Worm (Caenorhabditis elegans) whole organism, L3 larva: Measurements from ENCODE around the gene ell-1.

Experiments
- R02D3.7 ChIP-seq: fragments of 150-350 bp; optimal IDR thresholded peaks from 2 replicates; lab custom pipeline; 2014; ENCODE audit warnings: missing biosample characterization, missing genetic modification characterization
- aly-2 ChIP-seq: fragments of 150-350 bp; optimal IDR thresholded peaks from 2 replicates; lab custom pipeline; 2014; ENCODE audit warnings: missing biosample characterization, missing genetic modification characterization
- ama-1 ChIP-seq: fragments of 150-350 bp; optimal IDR thresholded peaks from 2 replicates; lab custom pipeline; 2018
- ceh-16 ChIP-seq: sonication (generic microtip); optimal IDR thresholded peaks from 2 replicates; lab custom pipeline; 2017; ENCODE audit warnings: missing biosample characterization, missing genetic modification characterization
- ceh-28 ChIP-seq: fragments of 150-350 bp; optimal IDR thresholded peaks from 2 replicates; lab custom pipeline; 2014; ENCODE audit warnings: missing biosample characterization, missing genetic modification reagents, missing genetic modification characterization
- ceh-82 ChIP-seq: fragments of 150-350 bp; optimal IDR thresholded peaks from 2 replicates; lab custom pipeline; 2014; ENCODE audit warnings: missing biosample characterization, missing genetic modification characterization
- ceh-9 ChIP-seq: sonication (generic microtip); optimal IDR thresholded peaks from 2 replicates; lab custom pipeline; 2018; ENCODE audit warnings: missing biosample characterization, missing genetic modification characterization
- daf-12 ChIP-seq: fragments of 150-350 bp; optimal IDR thresholded peaks from 2 replicates; lab custom pipeline; 2014; ENCODE audit warnings: missing biosample characterization, missing genetic modification reagents, missing genetic modification characterization
- egl-27 ChIP-seq: sonication (generic microtip); optimal IDR thresholded peaks from 4 replicates; lab custom pipeline; 2017; ENCODE audit warnings: missing biosample characterization, missing genetic modification reagents, missing genetic modification characterization
- egl-5 ChIP-seq: fragments of 150-350 bp; optimal IDR thresholded peaks from 2 replicates; lab custom pipeline; 2017; ENCODE audit warnings: missing biosample characterization, missing genetic modification reagents, missing genetic modification characterization, inconsistent platforms
- elt-1 ChIP-seq: fragments of 150-350 bp; optimal IDR thresholded peaks from 2 replicates; lab custom pipeline; 2014; ENCODE audit warnings: missing biosample characterization, missing genetic modification characterization
- elt-2 ChIP-seq: sonication (generic microtip); optimal IDR thresholded peaks from 2 replicates; lab custom pipeline; 2016; ENCODE audit warnings: missing genetic modification reagents, mild to moderate bottlenecking, missing genetic modification characterization, missing compliant biosample characterization
- elt-3 ChIP-seq, 3 experiments: fragments of 150-350 bp in 1 of 3; sonication (generic microtip) in 2 of 3; optimal IDR thresholded peaks; 2 replicates in 2 of 3; 4 replicates in 1 of 3; lab custom pipeline; 2014 to 2017; ENCODE audit warnings: missing biosample characterization in 3 of 3, missing genetic modification characterization in 3 of 3
- eor-1 ChIP-seq, 2 experiments: fragments of 150-350 bp; optimal IDR thresholded peaks; 2 replicates each; lab custom pipeline; 2014 to 2018; ENCODE audit warnings: missing biosample characterization in 2 of 2, missing genetic modification characterization in 2 of 2
- fkh-10 ChIP-seq: sonication (generic microtip); optimal IDR thresholded peaks from 2 replicates; lab custom pipeline; 2017; ENCODE audit warnings: missing biosample characterization, missing genetic modification reagents, missing genetic modification characterization
- fkh-2 ChIP-seq: fragments of 150-350 bp; optimal IDR thresholded peaks from 2 replicates; lab custom pipeline; 2014; ENCODE audit warnings: missing biosample characterization, missing genetic modification reagents, missing genetic modification characterization
- fos-1 ChIP-seq: fragments of 150-350 bp; optimal IDR thresholded peaks from 2 replicates; lab custom pipeline; 2014; ENCODE audit warnings: missing biosample characterization, missing genetic modification characterization
- hmg-11 ChIP-seq: sonication (generic microtip); optimal IDR thresholded peaks from 2 replicates; lab custom pipeline; 2016; ENCODE audit warnings: missing genetic modification characterization, missing compliant biosample characterization
- jun-1 ChIP-seq: fragments of 150-350 bp; optimal IDR thresholded peaks from 2 replicates; lab custom pipeline; 2014; ENCODE audit warnings: missing biosample characterization, missing genetic modification reagents, missing genetic modification characterization
- lin-15B ChIP-seq: fragments of 150-350 bp; optimal IDR thresholded peaks from 2 replicates; lab custom pipeline; 2014; ENCODE audit warnings: missing biosample characterization, missing genetic modification characterization
- lin-39 ChIP-seq: fragments of 150-350 bp; optimal IDR thresholded peaks from 2 replicates; lab custom pipeline; 2018; ENCODE audit warnings: missing biosample characterization, missing genetic modification reagents, missing genetic modification characterization
- lsy-12 ChIP-seq: sonication (generic microtip); optimal IDR thresholded peaks from 2 replicates; lab custom pipeline; 2016; ENCODE audit warnings: mild to moderate bottlenecking, missing genetic modification characterization, missing compliant biosample characterization
- mdl-1 ChIP-seq: fragments of 150-350 bp; optimal IDR thresholded peaks from 2 replicates; lab custom pipeline; 2014; ENCODE audit warnings: missing biosample characterization, missing genetic modification characterization
- nfya-1 ChIP-seq: sonication (generic microtip); optimal IDR thresholded peaks from 2 replicates; lab custom pipeline; 2017; ENCODE audit warnings: missing genetic modification characterization, mild to moderate bottlenecking, missing compliant biosample characterization, antibody characterized with exemption, moderate library complexity; ENCODE audit not compliant: insufficient read depth
- nhr-11 ChIP-seq: fragments of 150-350 bp; optimal IDR thresholded peaks from 2 replicates; lab custom pipeline; 2014; ENCODE audit warnings: missing biosample characterization, missing genetic modification characterization
- nhr-12 ChIP-seq: fragments of 150-350 bp; optimal IDR thresholded peaks from 2 replicates; lab custom pipeline; 2014; ENCODE audit warnings: missing biosample characterization, missing genetic modification characterization
- nhr-23 ChIP-seq: fragments of 150-350 bp; optimal IDR thresholded peaks from 2 replicates; lab custom pipeline; 2014; ENCODE audit warnings: missing biosample characterization, missing genetic modification reagents, missing genetic modification characterization
- nhr-237 ChIP-seq: fragments of 150-350 bp; optimal IDR thresholded peaks from 2 replicates; lab custom pipeline; 2014; ENCODE audit warnings: missing biosample characterization, missing genetic modification characterization
- nhr-25 ChIP-seq: sonication (generic microtip); optimal IDR thresholded peaks from 2 replicates; lab custom pipeline; 2017; ENCODE audit warnings: missing biosample characterization, missing genetic modification characterization
- nhr-28 ChIP-seq: fragments of 150-350 bp; optimal IDR thresholded peaks from 2 replicates; lab custom pipeline; 2014; ENCODE audit warnings: missing biosample characterization, missing genetic modification characterization
- nhr-43 ChIP-seq: sonication (generic microtip); optimal IDR thresholded peaks from 2 replicates; lab custom pipeline; 2016; ENCODE audit warnings: mild to moderate bottlenecking, missing genetic modification characterization, missing compliant biosample characterization; ENCODE audit not compliant: poor library complexity, severe bottlenecking
- pha-4 ChIP-seq: fragments of 150-350 bp; optimal IDR thresholded peaks from 2 replicates; lab custom pipeline; 2014; ENCODE audit warnings: missing biosample characterization, missing genetic modification reagents, missing genetic modification characterization
- pqm-1 ChIP-seq: fragments of 150-350 bp; optimal IDR thresholded peaks from 2 replicates; lab custom pipeline; 2017; ENCODE audit warnings: missing biosample characterization, missing genetic modification characterization, inconsistent platforms
- sea-2 ChIP-seq: fragments of 150-350 bp; sonication (generic microtip); optimal IDR thresholded peaks from 4 replicates; lab custom pipeline; 2014; ENCODE audit warnings: missing biosample characterization, missing genetic modification reagents, missing genetic modification characterization
- skn-1 ChIP-seq: fragments of 150-350 bp; optimal IDR thresholded peaks from 2 replicates; lab custom pipeline; 2014; ENCODE audit warnings: missing biosample characterization, missing genetic modification characterization
- snpc-4 ChIP-seq: fragments of 150-350 bp; optimal IDR thresholded peaks from 2 replicates; lab custom pipeline; 2014; ENCODE audit warnings: missing biosample characterization, missing genetic modification characterization
- unc-62 ChIP-seq: fragments of 150-350 bp; sonication (generic microtip); optimal IDR thresholded peaks from 4 replicates; lab custom pipeline; 2014; ENCODE audit warnings: missing biosample characterization, missing genetic modification reagents, missing genetic modification characterization
- zag-1 ChIP-seq: fragments of 150-350 bp; optimal IDR thresholded peaks from 2 replicates; lab custom pipeline; 2014; ENCODE audit warnings: missing biosample characterization, missing genetic modification characterization
- ztf-11 ChIP-seq: fragments of 150-350 bp; optimal IDR thresholded peaks from 2 replicates; lab custom pipeline; 2014; ENCODE audit warnings: missing biosample characterization, missing genetic modification characterization

ell-1 gene

ce11 chrIV:4398420-4398819 lies 4.2 kb downstream of the ell-1 start (continued):
- TF ChIP-seq egl-27 (tag; lab: Kevin White, UChicago): no peak
- no peak for TF ChIP-seq ceh-9
- TF ChIP-seq snpc-4 (tag; lab: Kevin White, UChicago): peak; percentile 27
- no peak for TF ChIP-seq nhr-11 (tag; lab: Kevin White, UChicago)
- no peak for TF ChIP-seq daf-12 (tag; lab: Kevin White, UChicago)
- TF ChIP-seq ztf-11: no peak
- no peak for TF ChIP-seq egl-5
- TF ChIP-seq fkh-2 (tag; lab: Kevin White, UChicago): no peak
- no peak for TF ChIP-seq jun-1 (tag; lab: Kevin White, UChicago)
- TF ChIP-seq fos-1 (tag; lab: Kevin White, UChicago): no peak
- TF ChIP-seq lsy-12 (tag; lab: Kevin White, UChicago): peak; percentile 1
- TF ChIP-seq skn-1 (tag; lab: Kevin White, UChicago): no peak
- TF ChIP-seq aly-2 (tag; lab: Kevin White, UChicago): no peak
- no peak for TF ChIP-seq hmg-11 (tag; lab: Kevin White, UChicago)
- no peak for TF ChIP-seq sea-2 (GFP tag; lab: Kevin White, UChicago)
- TF ChIP-seq ceh-16 (tag; lab: Kevin White, UChicago): no peak
- TF ChIP-seq nhr-12 (tag; lab: Kevin White, UChicago): no peak
- TF ChIP-seq ceh-28 (tag; lab: Kevin White, UChicago): no peak
- TF ChIP-seq fkh-10 (GFP tag; lab: Kevin White, UChicago): no peak
- TF ChIP-seq elt-3 (tag; optimal IDR thresholded peaks at IDR 0.05; lab: Kevin White, UChicago): peak in 1 of 3 experiments; percentile 47
- TF ChIP-seq ama-1 (lab: Kevin White, UChicago): peak; percentile 49
- TF ChIP-seq nhr-23 (tag; lab: Kevin White, UChicago): no peak
- no peak for TF ChIP-seq nhr-28 (tag; lab: Kevin White, UChicago)

- TF ChIP-seq pha-4: no peak
- TF ChIP-seq nfya-1 (tag; lab: Kevin White, UChicago): peak; percentile 60
- TF ChIP-seq, all 47 proteins: peak for 1
Measured at ce11 chrIV:4398890-4399289, 4.7 kb downstream of the ell-1 start.

- no peak for TF ChIP-seq nhr-43 (tag; lab: Kevin White, UChicago)
- peak; percentile 63 for TF ChIP-seq pha-4
- peak; percentile 4 for TF ChIP-seq ama-1 (lab: Kevin White, UChicago)
- peak; percentile 12 for TF ChIP-seq nhr-23 (tag; lab: Kevin White, UChicago)
- TF ChIP-seq jun-1 (tag; lab: Kevin White, UChicago): no peak
- TF ChIP-seq nhr-25 (tag; lab: Kevin White, UChicago): peak; percentile 77
Measured at ce11 chrIV:4399418-4400136, 5.4 kb downstream of the ell-1 start.

ce11 chrIV:4400350-4401326 lies 6.4 kb downstream of the ell-1 start, which contains the start of gene Y24D9A.6:
Gene Y24D9A.6 (minus strand): TSS chrIV:4400400.
- peak; percentile 98 for TF ChIP-seq nhr-23 (tag; lab: Kevin White, UChicago)
- TF ChIP-seq fos-1 (tag; lab: Kevin White, UChicago): no peak
- no peak for TF ChIP-seq nhr-237 (tag; lab: Kevin White, UChicago)
- TF ChIP-seq ceh-82: no peak
- TF ChIP-seq nhr-11 (tag; lab: Kevin White, UChicago): no peak
- no peak for TF ChIP-seq eor-1 (tag; optimal IDR thresholded peaks at IDR 0.05; lab: Kevin White, UChicago)
- TF ChIP-seq lin-15B (tag; lab: Kevin White, UChicago): peak; percentile 28
- TF ChIP-seq ceh-28 (tag; lab: Kevin White, UChicago): peak; percentile 91
- peak; percentile 45 for TF ChIP-seq ceh-16 (tag; lab: Kevin White, UChicago)
- no peak for TF ChIP-seq pqm-1
- TF ChIP-seq lsy-12 (tag; lab: Kevin White, UChicago): peak; percentile 66
- TF ChIP-seq unc-62 (GFP tag; lab: Kevin White, UChicago): peak; percentile 67
- TF ChIP-seq zag-1 (tag; lab: Kevin White, UChicago): no peak
- no peak for TF ChIP-seq elt-3 (tag; optimal IDR thresholded peaks at IDR 0.05; lab: Kevin White, UChicago)
- no peak for TF ChIP-seq sea-2 (GFP tag; lab: Kevin White, UChicago)
- TF ChIP-seq skn-1 (tag; lab: Kevin White, UChicago): no peak
- TF ChIP-seq lin-39 (tag; lab: Kevin White, UChicago): peak; percentile 7
- TF ChIP-seq nfya-1 (tag; lab: Kevin White, UChicago): peak; percentile 63
- TF ChIP-seq pha-4: peak; percentile 46
- TF ChIP-seq nhr-25 (tag; lab: Kevin White, UChicago): peak; percentile 97
- peak; percentile 80 for TF ChIP-seq nhr-43 (tag; lab: Kevin White, UChicago)
- TF ChIP-seq jun-1 (tag; lab: Kevin White, UChicago): peak; percentile 49
- TF ChIP-seq ztf-11: no peak
- TF ChIP-seq elt-2: peak; percentile 36
- TF ChIP-seq R02D3.7 (tag; lab: Kevin White, UChicago): peak; percentile 34
- TF ChIP-seq mdl-1: peak; percentile 83
- TF ChIP-seq nhr-28 (tag; lab: Kevin White, UChicago): no peak
- no peak for TF ChIP-seq egl-27 (tag; lab: Kevin White, UChicago)
- TF ChIP-seq elt-1 (tag; lab: Kevin White, UChicago): peak; percentile 79
- TF ChIP-seq ama-1 (lab: Kevin White, UChicago): no peak
- no peak for TF ChIP-seq fkh-10 (GFP tag; lab: Kevin White, UChicago)
- no peak for TF ChIP-seq snpc-4 (tag; lab: Kevin White, UChicago)
